Fruit fly (Drosophila melanogaster) whole organism, embryonic: ENCODE results near the gene Pvf3.

ENCODE experiments used
- Awh ChIP-seq: fragments of 200-800 bp; sonication (Bioruptor generic); IDR thresholded peaks from 2 replicates; pipeline ENCODE4, ENCODE4 v1.3.6; 2022; ENCODE audit warnings: missing biosample characterization, missing genetic modification characterization
- Blimp-1 ChIP-seq: fragments of 200-800 bp; sonication (Bioruptor generic); optimal IDR thresholded peaks from 3 replicates; lab custom pipeline; 2018; ENCODE audit warnings: missing biosample characterization, missing genetic modification characterization, mild to moderate bottlenecking, moderate library complexity, missing genetic modification reagents
- CG10543 ChIP-seq: fragments of 200-800 bp; sonication (Bioruptor generic); optimal IDR thresholded peaks from 3 replicates; lab custom pipeline; 2017; ENCODE audit warnings: missing biosample characterization, mild to moderate bottlenecking, missing genetic modification characterization, moderate library complexity
- CG12155 ChIP-seq: fragments of 200-800 bp; sonication (Bioruptor generic); optimal IDR thresholded peaks from 3 replicates; lab custom pipeline; 2016; ENCODE audit warnings: missing biosample characterization, missing genetic modification characterization
- CG12219 ChIP-seq: fragments of 200-800 bp; sonication (Bioruptor generic); optimal IDR thresholded peaks from 3 replicates; lab custom pipeline; 2018; ENCODE audit warnings: missing biosample characterization, mild to moderate bottlenecking, missing genetic modification characterization
- CG6175 ChIP-seq: fragments of 200-800 bp; sonication (Bioruptor generic); IDR thresholded peaks from 3 replicates; pipeline ENCODE4 v1.3.6; 2022; ENCODE audit warnings: missing biosample characterization, missing genetic modification characterization
- CG7839 ChIP-seq: fragments of 200-800 bp; sonication (Bioruptor generic); optimal IDR thresholded peaks from 3 replicates; lab custom pipeline; 2018; ENCODE audit warnings: missing biosample characterization, mild to moderate bottlenecking, missing genetic modification characterization, moderate library complexity
- CG8765 ChIP-seq: fragments of 200-800 bp; sonication (Bioruptor generic); IDR thresholded peaks from 2 replicates; pipeline ENCODE4 v1.3.6; 2022; ENCODE audit warnings: missing biosample characterization, missing genetic modification characterization
- CG9215 ChIP-seq: fragments of 200-800 bp; sonication (Bioruptor generic); IDR thresholded peaks from 2 replicates; pipeline ENCODE4 v1.3.6; 2022; ENCODE audit warnings: missing biosample characterization, missing genetic modification characterization
- D ChIP-seq, 2 experiments: fragments of 200-800 bp in 1 of 2; fragments of >200 bp in 1 of 2; sonication (Bioruptor generic) in 1 of 2; optimal IDR thresholded peaks; 2 replicates in 1 of 2; 3 replicates in 1 of 2; lab custom pipeline; 2017; ENCODE audit warnings: mild to moderate bottlenecking in 1 of 2, missing biosample characterization in 1 of 2, missing genetic modification characterization in 1 of 2, missing genetic modification reagents in 1 of 2
- D19B ChIP-seq: fragments of 200-800 bp; sonication (Bioruptor generic); optimal IDR thresholded peaks from 2 replicates; lab custom pipeline; 2017; ENCODE audit warnings: missing biosample characterization, mild to moderate bottlenecking, missing genetic modification characterization
- Hr78 ChIP-seq, 2 experiments: fragments of 200-800 bp in 1 of 2; fragments of >200 bp in 1 of 2; sonication (Bioruptor generic) in 1 of 2; optimal IDR thresholded peaks; 2 replicates each; lab custom pipeline; 2017 to 2019; ENCODE audit warnings: missing biosample characterization in 2 of 2, missing genetic modification characterization in 2 of 2, mild to moderate bottlenecking in 1 of 2, moderate library complexity in 1 of 2
- Nf-YC ChIP-seq: fragments of 200-800 bp; optimal IDR thresholded peaks from 3 replicates; lab custom pipeline; 2019; ENCODE audit warnings: missing biosample characterization, mild to moderate bottlenecking, missing genetic modification characterization, moderate library complexity
- Sin3A ChIP-seq: fragments of >200 bp; optimal IDR thresholded peaks from 2 replicates; lab custom pipeline; 2018
- aop ChIP-seq: fragments of 200-800 bp; sonication (Bioruptor generic); IDR thresholded peaks from 2 replicates; pipeline ENCODE4 v1.3.6; 2022; ENCODE audit warnings: missing biosample characterization, missing genetic modification characterization
- bbx ChIP-seq: fragments of 200-800 bp; sonication (Bioruptor generic); IDR thresholded peaks from 2 replicates; pipeline ENCODE4 v1.3.6; 2022; ENCODE audit warnings: missing biosample characterization, missing genetic modification characterization; ENCODE audit not compliant: partially characterized antibody
- cas ChIP-seq: fragments of 200-800 bp; sonication (Bioruptor generic); IDR thresholded peaks from 2 replicates; pipeline ENCODE4 v1.3.6; 2022; ENCODE audit warnings: missing biosample characterization, missing genetic modification characterization
- ci ChIP-seq: fragments of 200-800 bp; sonication (Bioruptor generic); IDR thresholded peaks from 3 replicates; pipeline ENCODE4 v1.3.6; 2022; ENCODE audit warnings: missing biosample characterization, missing genetic modification characterization
- crp ChIP-seq, 2 experiments: fragments of 200-800 bp; sonication (Bioruptor generic); optimal IDR thresholded peaks; 2 replicates in 1 of 2; 3 replicates in 1 of 2; lab custom pipeline; 2017; ENCODE audit warnings: missing biosample characterization in 2 of 2, missing genetic modification characterization in 2 of 2, mild to moderate bottlenecking in 1 of 2, moderate library complexity in 1 of 2
- dpn ChIP-seq, 2 experiments: fragments of 200-800 bp; sonication (Bioruptor generic); optimal IDR thresholded peaks; 3 replicates each; lab custom pipeline; 2016; ENCODE audit warnings: missing biosample characterization in 2 of 2, missing genetic modification characterization in 2 of 2
- grn ChIP-seq: fragments of 200-800 bp; sonication (Bioruptor generic); optimal IDR thresholded peaks from 3 replicates; lab custom pipeline; 2017; ENCODE audit warnings: missing biosample characterization, missing genetic modification characterization
- h ChIP-seq: fragments of >200 bp; optimal IDR thresholded peaks from 2 replicates; lab custom pipeline; 2017
- nom ChIP-seq: fragments of 200-800 bp; sonication (Bioruptor generic); optimal IDR thresholded peaks from 2 replicates; lab custom pipeline; 2017; ENCODE audit warnings: missing biosample characterization, missing genetic modification characterization, mild to moderate bottlenecking, moderate library complexity, missing genetic modification reagents
- pros ChIP-seq: fragments of 200-800 bp; sonication (Bioruptor generic); optimal IDR thresholded peaks from 3 replicates; lab custom pipeline; 2019; ENCODE audit warnings: missing biosample characterization, mild to moderate bottlenecking, missing genetic modification characterization, moderate library complexity
- so ChIP-seq: fragments of 200-800 bp; sonication (Bioruptor generic); IDR thresholded peaks from 3 replicates; pipeline ENCODE4 v1.3.6; 2022; ENCODE audit warnings: missing biosample characterization, missing genetic modification characterization
- sqz ChIP-seq: fragments of 200-800 bp; sonication (Bioruptor generic); optimal IDR thresholded peaks from 3 replicates; lab custom pipeline; 2018; ENCODE audit warnings: missing biosample characterization, mild to moderate bottlenecking, missing genetic modification characterization
- stwl ChIP-seq: fragments of 200-800 bp; sonication (Bioruptor generic); optimal IDR thresholded peaks from 3 replicates; lab custom pipeline; 2018; ENCODE audit warnings: missing biosample characterization, mild to moderate bottlenecking, missing genetic modification characterization, moderate library complexity
- wdn ChIP-seq: fragments of 200-800 bp; sonication (Bioruptor generic); IDR thresholded peaks from 2 replicates; pipeline ENCODE4 v1.3.6; 2022; ENCODE audit warnings: missing biosample characterization, missing genetic modification characterization

Gene Pvf3

dm6 chr2L:7049009-7049647 lies 108.4 kb downstream of the Pvf3 start (continued):
- TF ChIP-seq bbx (peak; percentile 99), CG10543 (GFP tag; lab: Kevin White, UChicago) (peak; percentile 2), so (GFP tag; lab: Robert Waterston, UW) (0 out of 3 replicates have a peak, but pooled peaks have one; percentile 18), Sin3A (lab: Kevin White, UChicago) (no peak), pros (GFP tag; lab: Kevin White, UChicago) (peak; percentile 94), CG12219 (GFP tag; lab: Kevin White, UChicago) (peak; percentile 9), aop (0 out of 2 replicates have a peak, but pooled peaks have one; percentile 20), CG9215 (GFP tag; lab: Robert Waterston, UW) (peak; percentile 98), CG12155 (no peak), CG7839 (tag; lab: Kevin White, UChicago) (peak; percentile 23), crp (GFP tag; optimal IDR thresholded peaks at IDR 0.05; lab: Kevin White, UChicago) (no peak), D19B (GFP tag; lab: Kevin White, UChicago) (peak; percentile 99), CG8765 (GFP tag; lab: Robert Waterston, UW) (peak; percentile 18; the same call in 1 of the 2 replicates), Nf-YC (tag; lab: Kevin White, UChicago) (peak; percentile 59), stwl (tag; lab: Kevin White, UChicago) (peak; percentile 63), cas (GFP tag; lab: Robert Waterston, UW) (peak; percentile 48; the same call in 1 of the 2 replicates), h (lab: Kevin White, UChicago) (no peak), Hr78 (GFP tag; optimal IDR thresholded peaks at IDR 0.05; lab: Kevin White, UChicago) (peak in 1 of 2 experiments; percentile 7), D (optimal IDR thresholded peaks at IDR 0.05; lab: Kevin White, UChicago) (no peak), D (GFP tag; optimal IDR thresholded peaks at IDR 0.05; lab: Kevin White, UChicago) (no peak), ci (peak; percentile 62; the same call in 2 of the 3 replicates), dpn (GFP tag; optimal IDR thresholded peaks at IDR 0.05; lab: Kevin White, UChicago) (peak; percentile 23 to 34), CG6175 (GFP tag; lab: Robert Waterston, UW) (no peak), nom (peak; percentile 77), Awh (GFP tag; lab: Robert Waterston, UW) (no peak), Blimp-1 (GFP tag; lab: Kevin White, UChicago) (no peak), grn (GFP tag; lab: Kevin White, UChicago) (peak; percentile 50), sqz (GFP tag; lab: Kevin White, UChicago) (peak; percentile 89), wdn (GFP tag; lab: Robert Waterston, UW) (0 out of 2 replicates have a peak, but pooled peaks have one; percentile 14)
